Worm (Caenorhabditis elegans): ENCODE results near the gene ZC190.6.

- TF ChIP-seq med-1 (GFP tag; optimal IDR thresholded peaks at IDR 0.05; ENCODE audit: insufficient read depth) (no peak), flt-1 (GFP tag; IDR thresholded peaks at IDR 0.05) (no peak), klf-2 (GFP tag; conservative IDR thresholded peaks at IDR 0.05) (no peak), tab-1 (GFP tag; IDR thresholded peaks at IDR 0.05) (no peak), ztf-29 (GFP tag; IDR thresholded peaks at IDR 0.05) (no peak), ztf-23 (GFP tag; IDR thresholded peaks at IDR 0.05) (no peak), ref-1 (GFP tag; conservative IDR thresholded peaks at IDR 0.05) (no peak)
Observed at ce11 chrV:8718399-8718798, 41.3 kb upstream of the ZC190.6 start.

Measured in whole organism, midembryonic.